Worm (Caenorhabditis elegans) whole organism, L4 larva: ENCODE measurements around the gene ethe-1.

Experiments
- F49E8.2 ChIP-seq: sonication (generic microtip); optimal IDR thresholded peaks from 2 replicates; lab custom pipeline; 2016; ENCODE audit warnings: missing compliant biosample characterization, mild to moderate bottlenecking, missing genetic modification characterization, borderline replicate concordance
- R02D3.7 ChIP-seq: fragments of 150-350 bp; sonication (generic microtip); optimal IDR thresholded peaks from 3 replicates; lab custom pipeline; 2014; ENCODE audit warnings: missing biosample characterization, missing genetic modification characterization
- T20F7.1 ChIP-seq: fragments of 200-800 bp; sonication (Bioruptor generic); optimal IDR thresholded peaks from 2 replicates; lab custom pipeline; 2018; ENCODE audit warnings: mild to moderate bottlenecking, missing genetic modification characterization, missing compliant biosample characterization
- T26A8.4 ChIP-seq: fragments of 200-800 bp; sonication (Bioruptor generic); IDR thresholded peaks from 2 replicates; pipeline ENCODE4 v1.3.6; 2022; ENCODE audit warnings: missing genetic modification characterization, missing compliant biosample characterization
- aha-1 ChIP-seq: fragments of 150-350 bp; peaks from one replicate; lab custom pipeline; 2014; ENCODE audit warnings: missing biosample characterization, missing genetic modification characterization
- ama-1 ChIP-seq: fragments of 150-350 bp; optimal IDR thresholded peaks from 2 replicates; lab custom pipeline; 2014; ENCODE audit warnings: inconsistent platforms, mixed read lengths
- ceh-28 ChIP-seq: fragments of 150-350 bp; optimal IDR thresholded peaks from 2 replicates; lab custom pipeline; 2014; ENCODE audit warnings: missing biosample characterization, missing genetic modification reagents, missing genetic modification characterization
- ceh-44 ChIP-seq: fragments of 200-800 bp; sonication (Bioruptor generic); IDR thresholded peaks from 2 replicates; pipeline ENCODE4 v1.3.6; 2022; ENCODE audit warnings: missing genetic modification reagents, missing genetic modification characterization, missing compliant biosample characterization
- ceh-82 ChIP-seq: sonication (generic microtip); optimal IDR thresholded peaks from 2 replicates; lab custom pipeline; 2017; ENCODE audit warnings: missing biosample characterization, missing genetic modification characterization
- ces-1 ChIP-seq: fragments of 150-350 bp; sonication (generic microtip); optimal IDR thresholded peaks from 4 replicates; lab custom pipeline; 2014; ENCODE audit warnings: missing biosample characterization, missing genetic modification reagents, missing genetic modification characterization
- daf-16 ChIP-seq, 3 experiments: sonication (generic microtip); optimal IDR thresholded peaks; 2 replicates each; lab custom pipeline; 2016 to 2017; ENCODE audit warnings: missing genetic modification characterization in 3 of 3, missing genetic modification reagents in 3 of 3, mild to moderate bottlenecking in 2 of 3, missing compliant biosample characterization in 2 of 3, missing biosample characterization in 1 of 3, moderate library complexity in 1 of 3
- dmd-6 ChIP-seq: fragments of 200-800 bp; sonication (Bioruptor generic); IDR thresholded peaks from 2 replicates; pipeline ENCODE4 v1.3.6; 2022; ENCODE audit warnings: missing genetic modification reagents, missing genetic modification characterization, missing compliant biosample characterization
- dmd-8 ChIP-seq: fragments of 200-800 bp; sonication (Bioruptor generic); IDR thresholded peaks from 2 replicates; pipeline ENCODE4 v1.3.6; 2022; ENCODE audit warnings: missing genetic modification characterization, missing compliant biosample characterization
- duxl-1 ChIP-seq: sonication (generic microtip); optimal IDR thresholded peaks from 2 replicates; lab custom pipeline; 2016; ENCODE audit warnings: mild to moderate bottlenecking, missing genetic modification characterization, moderate library complexity, missing compliant biosample characterization; ENCODE audit not compliant: poor library complexity
- dve-1 ChIP-seq: sonication (generic microtip); optimal IDR thresholded peaks from 2 replicates; lab custom pipeline; 2017; ENCODE audit warnings: antibody characterized with exemption, mild to moderate bottlenecking, missing genetic modification characterization, missing compliant biosample characterization; ENCODE audit not compliant: insufficient read depth
- egl-27 ChIP-seq: sonication (generic microtip); optimal IDR thresholded peaks from 3 replicates; lab custom pipeline; 2017; ENCODE audit warnings: missing biosample characterization, missing genetic modification reagents, missing genetic modification characterization
- hif-1 ChIP-seq, 2 experiments: sonication (generic microtip); optimal IDR thresholded peaks; 2 replicates each; lab custom pipeline; 2016 to 2017; ENCODE audit warnings: missing compliant biosample characterization in 2 of 2, missing genetic modification characterization in 2 of 2, missing genetic modification reagents in 2 of 2, missing genotype in 2 of 2, mild to moderate bottlenecking in 1 of 2
- lim-7 ChIP-seq: fragments of 200-800 bp; sonication (Bioruptor generic); IDR thresholded peaks from 2 replicates; pipeline ENCODE4 v1.3.6; 2022; ENCODE audit warnings: missing genetic modification characterization, missing compliant biosample characterization
- lin-1 ChIP-seq: fragments of 200-800 bp; sonication (Bioruptor generic); IDR thresholded peaks from 2 replicates; pipeline ENCODE4 v1.3.6; 2022; ENCODE audit warnings: missing genetic modification reagents, missing genetic modification characterization, missing compliant biosample characterization
- lin-13 ChIP-seq: fragments of 150-350 bp; optimal IDR thresholded peaks from 2 replicates; lab custom pipeline; 2014; ENCODE audit warnings: missing biosample characterization, missing genetic modification reagents, missing genetic modification characterization
- lin-29 ChIP-seq: fragments of 200-800 bp; sonication (Bioruptor generic); IDR thresholded peaks from 2 replicates; pipeline ENCODE4 v1.3.6; 2022; ENCODE audit warnings: missing genetic modification reagents, missing genetic modification characterization, missing compliant biosample characterization
- lsy-2 ChIP-seq, 2 experiments: fragments of 150-350 bp in 1 of 2; sonication (generic microtip) in 1 of 2; optimal IDR thresholded peaks; 2 replicates each; lab custom pipeline; 2014 to 2017; ENCODE audit warnings: missing biosample characterization in 2 of 2, missing genetic modification characterization in 2 of 2
- madf-5 ChIP-seq, 2 experiments: fragments of 200-800 bp; sonication (Bioruptor generic); IDR thresholded peaks; 2 replicates each; pipeline ENCODE4 v1.3.6; 2022; ENCODE audit warnings: missing compliant biosample characterization in 2 of 2, missing genetic modification characterization in 2 of 2
- madf-9 ChIP-seq: fragments of 200-800 bp; sonication (Bioruptor generic); conservative IDR thresholded peaks from 2 replicates; pipeline ENCODE4 v1.3.6; 2022; ENCODE audit warnings: missing genetic modification reagents, missing genetic modification characterization, missing compliant biosample characterization
- mdl-1 ChIP-seq, 2 experiments: fragments of 150-350 bp in 1 of 2; sonication (generic microtip) in 1 of 2; optimal IDR thresholded peaks; 2 replicates each; lab custom pipeline; 2014 to 2017; ENCODE audit warnings: missing biosample characterization in 2 of 2, missing genetic modification characterization in 2 of 2
- mdt-29 ChIP-seq: fragments of 200-800 bp; sonication (Bioruptor generic); IDR thresholded peaks from 2 replicates; pipeline ENCODE4 v1.3.6; 2022; ENCODE audit warnings: missing genetic modification reagents, missing genetic modification characterization, missing compliant biosample characterization
- mep-1 ChIP-seq: fragments of 150-350 bp; sonication (generic microtip); optimal IDR thresholded peaks from 3 replicates; lab custom pipeline; 2014; ENCODE audit warnings: missing biosample characterization, missing genetic modification characterization
- mes-2 ChIP-seq: sonication (generic microtip); optimal IDR thresholded peaks from 2 replicates; lab custom pipeline; 2016; ENCODE audit warnings: missing genotype, mild to moderate bottlenecking, missing genetic modification characterization, missing compliant biosample characterization; ENCODE audit not compliant: poor library complexity, severe bottlenecking
- mxl-3 ChIP-seq: fragments of 200-800 bp; sonication (Bioruptor generic); optimal IDR thresholded peaks from 2 replicates; lab custom pipeline; 2018; ENCODE audit warnings: mild to moderate bottlenecking, missing genetic modification characterization, missing compliant biosample characterization
- nhr-11 ChIP-seq: fragments of 150-350 bp; optimal IDR thresholded peaks from 2 replicates; lab custom pipeline; 2014; ENCODE audit warnings: missing biosample characterization, missing genetic modification characterization
- nhr-111 ChIP-seq: fragments of 200-800 bp; sonication (Bioruptor generic); optimal IDR thresholded peaks from 2 replicates; lab custom pipeline; 2018; ENCODE audit warnings: mild to moderate bottlenecking, missing genetic modification characterization, missing compliant biosample characterization
- nhr-237 ChIP-seq: sonication (generic microtip); optimal IDR thresholded peaks from 2 replicates; lab custom pipeline; 2017; ENCODE audit warnings: missing biosample characterization, missing genetic modification characterization
- nhr-25 ChIP-seq: sonication (generic microtip); optimal IDR thresholded peaks from 2 replicates; lab custom pipeline; 2017; ENCODE audit warnings: missing genetic modification characterization, mild to moderate bottlenecking, missing compliant biosample characterization, antibody characterized with exemption, moderate library complexity, borderline replicate concordance; ENCODE audit not compliant: insufficient read depth
- nhr-42 ChIP-seq: fragments of 200-800 bp; sonication (Bioruptor generic); IDR thresholded peaks from 2 replicates; pipeline ENCODE4 v1.3.6; 2022; ENCODE audit warnings: missing genetic modification characterization, missing compliant biosample characterization
- nhr-6 ChIP-seq: fragments of 150-350 bp; optimal IDR thresholded peaks from 2 replicates; lab custom pipeline; 2014; ENCODE audit warnings: missing biosample characterization, missing genetic modification characterization
- nhr-76 ChIP-seq: fragments of 150-350 bp; optimal IDR thresholded peaks from 2 replicates; lab custom pipeline; 2014; ENCODE audit warnings: missing biosample characterization, missing genetic modification characterization
- pha-4 ChIP-seq, 2 experiments: fragments of 150-350 bp in 1 of 2; fragments of 200-800 bp in 1 of 2; sonication (Bioruptor generic) in 1 of 2; IDR thresholded peaks in 1 of 2; optimal IDR thresholded peaks in 1 of 2; 2 replicates each; pipeline versions ENCODE4 v1.3.6 to Lab custom; 2014 to 2022; ENCODE audit warnings: missing genetic modification characterization in 2 of 2, missing genetic modification reagents in 2 of 2, missing biosample characterization in 1 of 2, missing compliant biosample characterization in 1 of 2
- php-3 ChIP-seq: fragments of 200-800 bp; sonication (Bioruptor generic); IDR thresholded peaks from 2 replicates; pipeline ENCODE4 v1.3.6; 2022; ENCODE audit warnings: missing genetic modification reagents, missing genetic modification characterization, missing compliant biosample characterization
- pqm-1 ChIP-seq: sonication (generic microtip); optimal IDR thresholded peaks from 2 replicates; lab custom pipeline; 2017; ENCODE audit warnings: missing biosample characterization, missing genetic modification characterization
- sdz-12 ChIP-seq: fragments of 200-800 bp; sonication (Bioruptor generic); optimal IDR thresholded peaks from 2 replicates; lab custom pipeline; 2018; ENCODE audit warnings: mild to moderate bottlenecking, missing genetic modification characterization, missing compliant biosample characterization
- snpc-1.2 ChIP-seq: fragments of 200-800 bp; sonication (Bioruptor generic); IDR thresholded peaks from 2 replicates; pipeline ENCODE4 v1.3.6; 2022; ENCODE audit warnings: missing genetic modification reagents, missing genetic modification characterization, missing compliant biosample characterization
- spr-3 ChIP-seq: fragments of 200-800 bp; sonication (Bioruptor generic); optimal IDR thresholded peaks from 2 replicates; lab custom pipeline; 2018; ENCODE audit warnings: mild to moderate bottlenecking, missing genetic modification characterization, missing compliant biosample characterization
- unc-39 ChIP-seq: sonication (generic microtip); optimal IDR thresholded peaks from 2 replicates; lab custom pipeline; 2017; ENCODE audit warnings: missing biosample characterization, missing genetic modification characterization
- unc-62 ChIP-seq, 3 experiments: fragments of 150-350 bp in 1 of 3; sonication (generic microtip); optimal IDR thresholded peaks in 2 of 3; peaks in 1 of 3; 1 replicate in 1 of 3; 2 replicates in 2 of 3; lab custom pipeline; 2014 to 2017; ENCODE audit warnings: missing biosample characterization in 3 of 3, missing genetic modification characterization in 3 of 3, missing genetic modification reagents in 3 of 3, missing genotype in 1 of 3
- zip-2 ChIP-seq: fragments of 150-350 bp; optimal IDR thresholded peaks from 2 replicates; lab custom pipeline; 2014; ENCODE audit warnings: missing biosample characterization, missing genetic modification characterization

Gene ethe-1

ce11 chrIV:9530768-9531167 is 22.2 kb upstream of the ethe-1 start:
- peak; percentile 35 for TF ChIP-seq mep-1 (tag; lab: Kevin White, UChicago)
- no peak for TF ChIP-seq zip-2
- no peak for TF ChIP-seq lin-29
- TF ChIP-seq aha-1 (tag; lab: Kevin White, UChicago): peak; percentile 97
- TF ChIP-seq nhr-25 (tag; lab: Kevin White, UChicago): peak; percentile 36
- TF ChIP-seq lim-7 (GFP tag; lab: Robert Waterston, UW): 0 out of 2 replicates have a peak, but pooled peaks have one; percentile 14
- peak; percentile 20 for TF ChIP-seq ama-1 (lab: Kevin White, UChicago)
- no peak for TF ChIP-seq pha-4 (GFP tag; IDR thresholded peaks at IDR 0.05; lab: Robert Waterston, UW)
- no peak for TF ChIP-seq pha-4 (tag; optimal IDR thresholded peaks at IDR 0.05; lab: Kevin White, UChicago)
- no peak for TF ChIP-seq snpc-1.2 (GFP tag; lab: Robert Waterston, UW)
- TF ChIP-seq T26A8.4 (GFP tag; lab: Robert Waterston, UW): peak; percentile 26; the same call in 1 of the 2 replicates
- no peak for TF ChIP-seq R02D3.7 (tag; lab: Kevin White, UChicago)
- peak; percentile 55 for TF ChIP-seq spr-3 (GFP tag; lab: Kevin White, UChicago)
- peak in 1 of 2 experiments; percentile 39 for TF ChIP-seq unc-62 (GFP tag; optimal IDR thresholded peaks at IDR 0.05 in 1 of 2; lab: Kevin White, UChicago)
- TF ChIP-seq unc-62 (tag; optimal IDR thresholded peaks at IDR 0.05; lab: Kevin White, UChicago): no peak

- TF ChIP-seq mdt-29 (GFP tag; lab: Robert Waterston, UW): no peak
- no peak for TF ChIP-seq php-3 (GFP tag; lab: Robert Waterston, UW)
- TF ChIP-seq mep-1 (tag; lab: Kevin White, UChicago): no peak
- no peak for TF ChIP-seq nhr-11
- no peak for TF ChIP-seq nhr-42 (GFP tag; lab: Robert Waterston, UW)
- no peak for TF ChIP-seq ces-1 (GFP tag; lab: Kevin White, UChicago)
- no peak for TF ChIP-seq mes-2 (tag; lab: Kevin White, UChicago)
- TF ChIP-seq unc-39 (tag; lab: Kevin White, UChicago): no peak
- TF ChIP-seq ceh-28 (tag; lab: Kevin White, UChicago): no peak
- no peak for TF ChIP-seq dve-1 (tag; lab: Kevin White, UChicago)
- TF ChIP-seq nhr-76: no peak
- TF ChIP-seq ceh-82 (tag; lab: Kevin White, UChicago): no peak
- no peak for TF ChIP-seq nhr-111 (GFP tag; lab: Kevin White, UChicago)
- no peak for TF ChIP-seq daf-16 (GFP tag; optimal IDR thresholded peaks at IDR 0.05; lab: Kevin White, UChicago)
- no peak for TF ChIP-seq daf-16 (tag; optimal IDR thresholded peaks at IDR 0.05; lab: Kevin White, UChicago)
- no peak for TF ChIP-seq F49E8.2 (tag; lab: Kevin White, UChicago)
Observed at ce11 chrIV:9529647-9530046, 21.1 kb upstream of the ethe-1 start, which contains the start of gene elo-7. Gene elo-7 (plus strand): TSS chrIV:9529947.

- TF ChIP-seq T20F7.1 (GFP tag; lab: Kevin White, UChicago) (peak; percentile 47), dmd-6 (GFP tag; lab: Robert Waterston, UW) (peak; percentile 38; the same call in 1 of the 2 replicates), lin-1 (GFP tag; lab: Robert Waterston, UW) (no peak), pqm-1 (tag; lab: Kevin White, UChicago) (peak; percentile 32), php-3 (GFP tag; lab: Robert Waterston, UW) (no peak), nhr-6 (tag; lab: Kevin White, UChicago) (peak; percentile 9), nhr-42 (GFP tag; lab: Robert Waterston, UW) (no peak), hif-1 (tag; optimal IDR thresholded peaks at IDR 0.05; lab: Kevin White, UChicago) (no peak), ceh-44 (GFP tag; lab: Robert Waterston, UW) (no peak), mdl-1 (tag; optimal IDR thresholded peaks at IDR 0.05; lab: Kevin White, UChicago) (no peak), mxl-3 (GFP tag; lab: Kevin White, UChicago) (no peak), lin-13 (GFP tag; lab: Kevin White, UChicago) (no peak), ceh-28 (tag; lab: Kevin White, UChicago) (no peak), sdz-12 (GFP tag; lab: Kevin White, UChicago) (no peak), lsy-2 (tag; optimal IDR thresholded peaks at IDR 0.05; lab: Kevin White, UChicago) (no peak), unc-39 (tag; lab: Kevin White, UChicago) (no peak), madf-9 (no peak), madf-5 (GFP tag; IDR thresholded peaks at IDR 0.05; lab: Robert Waterston, UW) (0 out of 4 replicates have a peak, but pooled peaks of 1 of the 2 experiments have one; percentile 36), daf-16 (GFP tag; optimal IDR thresholded peaks at IDR 0.05; lab: Kevin White, UChicago) (no peak), daf-16 (tag; optimal IDR thresholded peaks at IDR 0.05; lab: Kevin White, UChicago) (peak; percentile 15), nhr-237 (tag; lab: Kevin White, UChicago) (no peak), egl-27 (no peak), T26A8.4 (GFP tag; lab: Robert Waterston, UW) (no peak), duxl-1 (tag; lab: Kevin White, UChicago) (no peak), dmd-8 (GFP tag; lab: Robert Waterston, UW) (no peak)
Observed at ce11 chrIV:9527002-9527401, 18.4 kb upstream of the ethe-1 start.
